Worm (Caenorhabditis elegans): Measurements from ENCODE around the gene grl-7.
"Not testable (repeated sequence)": the region's sequence is repeated elsewhere in the genome, so short reads cannot be mapped to it uniquely, and the experiment has no call there.

- not testable (repeated sequence) for TF ChIP-seq zip-4 (GFP tag; optimal IDR thresholded peaks at IDR 0.05); alr-1 (tag; optimal IDR thresholded peaks at IDR 0.05; ENCODE audit: borderline replicate concordance); snpc-4 (tag; optimal IDR thresholded peaks at IDR 0.05); C16A3.4 (tag; optimal IDR thresholded peaks at IDR 0.05); nhr-11 (tag; optimal IDR thresholded peaks at IDR 0.05); nhr-237 (tag; optimal IDR thresholded peaks at IDR 0.05); fkh-10 (GFP tag; optimal IDR thresholded peaks at IDR 0.05); isw-1 (GFP tag; IDR thresholded peaks at IDR 0.05); unc-62 (GFP tag; optimal IDR thresholded peaks at IDR 0.05)
These were observed 48.2 kb upstream of the grl-7 start, which contains the start of gene K03B8.4 for ce11 chrV:11395024-11395423.
